Worm (Caenorhabditis elegans): Measurements from ENCODE around the gene dylt-2.

The dylt-2 gene

ce11 chrX:8932387-8932786, 7.6 kb downstream of the dylt-2 start:
- no peak for TF ChIP-seq ztf-23 (GFP tag; IDR thresholded peaks at IDR 0.05)
- no peak for TF ChIP-seq T22C8.4 (GFP tag; IDR thresholded peaks at IDR 0.05)
- TF ChIP-seq cog-1 (tag; optimal IDR thresholded peaks at IDR 0.05): no peak
- no peak for TF ChIP-seq med-1 (GFP tag; optimal IDR thresholded peaks at IDR 0.05; ENCODE audit: insufficient read depth)
- TF ChIP-seq ref-1 (GFP tag; conservative IDR thresholded peaks at IDR 0.05): no peak
- TF ChIP-seq tab-1 (GFP tag; IDR thresholded peaks at IDR 0.05): no peak
- no peak for TF ChIP-seq flt-1 (GFP tag; IDR thresholded peaks at IDR 0.05)
- TF ChIP-seq klf-2 (GFP tag; conservative IDR thresholded peaks at IDR 0.05): no peak
- no peak for TF ChIP-seq ztf-29 (GFP tag; IDR thresholded peaks at IDR 0.05)

- TF ChIP-seq ztf-23 (GFP tag; IDR thresholded peaks at IDR 0.05) (no peak), klf-2 (GFP tag; conservative IDR thresholded peaks at IDR 0.05) (no peak), cog-1 (tag; optimal IDR thresholded peaks at IDR 0.05) (no peak), med-1 (GFP tag; optimal IDR thresholded peaks at IDR 0.05; ENCODE audit: insufficient read depth) (no peak), T22C8.4 (GFP tag; IDR thresholded peaks at IDR 0.05) (no peak), flt-1 (GFP tag; IDR thresholded peaks at IDR 0.05) (no peak), ref-1 (GFP tag; conservative IDR thresholded peaks at IDR 0.05) (no peak), ztf-29 (GFP tag; IDR thresholded peaks at IDR 0.05) (no peak), tab-1 (GFP tag; IDR thresholded peaks at IDR 0.05) (no peak)
Observed at ce11 chrX:8931647-8932046, 8.3 kb downstream of the dylt-2 start.

- TF ChIP-seq ztf-29 (GFP tag; IDR thresholded peaks at IDR 0.05): no peak
- TF ChIP-seq ztf-23 (GFP tag; IDR thresholded peaks at IDR 0.05): no peak
- no peak for TF ChIP-seq ref-1 (GFP tag; conservative IDR thresholded peaks at IDR 0.05)
- no peak for TF ChIP-seq klf-2 (GFP tag; conservative IDR thresholded peaks at IDR 0.05)
- no peak for TF ChIP-seq T22C8.4 (GFP tag; IDR thresholded peaks at IDR 0.05)
- TF ChIP-seq cog-1 (tag; optimal IDR thresholded peaks at IDR 0.05): no peak
- no peak for TF ChIP-seq flt-1 (GFP tag; IDR thresholded peaks at IDR 0.05)
- TF ChIP-seq med-1 (GFP tag; optimal IDR thresholded peaks at IDR 0.05; ENCODE audit: insufficient read depth): no peak
- no peak for TF ChIP-seq tab-1 (GFP tag; IDR thresholded peaks at IDR 0.05)
Observed at ce11 chrX:8930879-8931278, 9.1 kb downstream of the dylt-2 start, which contains the start of gene acs-22. acs-22 (plus strand) TSS chrX:8931179.

ce11 chrX:8929688-8930087, 10.3 kb downstream of the dylt-2 start:
- TF ChIP-seq klf-2 (GFP tag; conservative IDR thresholded peaks at IDR 0.05) (no peak), tab-1 (GFP tag; IDR thresholded peaks at IDR 0.05) (no peak), ztf-29 (GFP tag; IDR thresholded peaks at IDR 0.05) (no peak), ref-1 (GFP tag; conservative IDR thresholded peaks at IDR 0.05) (no peak), ztf-23 (GFP tag; IDR thresholded peaks at IDR 0.05) (no peak), T22C8.4 (GFP tag; IDR thresholded peaks at IDR 0.05) (no peak), flt-1 (GFP tag; IDR thresholded peaks at IDR 0.05) (no peak), med-1 (GFP tag; optimal IDR thresholded peaks at IDR 0.05; ENCODE audit: insufficient read depth) (no peak), cog-1 (tag; optimal IDR thresholded peaks at IDR 0.05) (no peak)

- no peak for TF ChIP-seq ztf-29 (GFP tag; IDR thresholded peaks at IDR 0.05)
- TF ChIP-seq flt-1 (GFP tag; IDR thresholded peaks at IDR 0.05): no peak
- TF ChIP-seq klf-2 (GFP tag; conservative IDR thresholded peaks at IDR 0.05): no peak
- TF ChIP-seq ref-1 (GFP tag; conservative IDR thresholded peaks at IDR 0.05): no peak
- TF ChIP-seq med-1 (GFP tag; optimal IDR thresholded peaks at IDR 0.05; ENCODE audit: insufficient read depth): no peak
- no peak for TF ChIP-seq tab-1 (GFP tag; IDR thresholded peaks at IDR 0.05)
- TF ChIP-seq cog-1 (tag; optimal IDR thresholded peaks at IDR 0.05): no peak
- TF ChIP-seq ztf-23 (GFP tag; IDR thresholded peaks at IDR 0.05): no peak
- TF ChIP-seq T22C8.4 (GFP tag; IDR thresholded peaks at IDR 0.05): no peak
Observed at ce11 chrX:8926865-8927264, 13.1 kb downstream of the dylt-2 start.

ce11 chrX:8926341-8926740, 13.6 kb downstream of the dylt-2 start:
- TF ChIP-seq tab-1 (GFP tag; IDR thresholded peaks at IDR 0.05) (no peak), ztf-29 (GFP tag; IDR thresholded peaks at IDR 0.05) (no peak), med-1 (GFP tag; optimal IDR thresholded peaks at IDR 0.05; ENCODE audit: insufficient read depth) (no peak), klf-2 (GFP tag; conservative IDR thresholded peaks at IDR 0.05) (no peak), flt-1 (GFP tag; IDR thresholded peaks at IDR 0.05) (no peak)

ce11 chrX:8925443-8925842, 14.5 kb downstream of the dylt-2 start:
- TF ChIP-seq med-1 (GFP tag; optimal IDR thresholded peaks at IDR 0.05; ENCODE audit: insufficient read depth) (no peak), T22C8.4 (GFP tag; IDR thresholded peaks at IDR 0.05) (no peak), ztf-29 (GFP tag; IDR thresholded peaks at IDR 0.05) (no peak), tab-1 (GFP tag; IDR thresholded peaks at IDR 0.05) (no peak; the same call in 1 of the 2 replicates), flt-1 (GFP tag; IDR thresholded peaks at IDR 0.05) (peak; percentile 79), klf-2 (GFP tag; conservative IDR thresholded peaks at IDR 0.05) (peak; percentile 65; the same call in 1 of the 2 replicates), cog-1 (tag; optimal IDR thresholded peaks at IDR 0.05) (no peak), ref-1 (GFP tag; conservative IDR thresholded peaks at IDR 0.05) (peak; percentile 55), ztf-23 (GFP tag; IDR thresholded peaks at IDR 0.05) (no peak)

ce11 chrX:8921221-8921620, 18.7 kb downstream of the dylt-2 start:
- TF ChIP-seq ztf-29 (GFP tag; IDR thresholded peaks at IDR 0.05) (no peak), tab-1 (GFP tag; IDR thresholded peaks at IDR 0.05) (no peak), klf-2 (GFP tag; conservative IDR thresholded peaks at IDR 0.05) (no peak), cog-1 (tag; optimal IDR thresholded peaks at IDR 0.05) (no peak), flt-1 (GFP tag; IDR thresholded peaks at IDR 0.05) (no peak), T22C8.4 (GFP tag; IDR thresholded peaks at IDR 0.05) (no peak), ref-1 (GFP tag; conservative IDR thresholded peaks at IDR 0.05) (no peak), ztf-23 (GFP tag; IDR thresholded peaks at IDR 0.05) (no peak), med-1 (GFP tag; optimal IDR thresholded peaks at IDR 0.05; ENCODE audit: insufficient read depth) (no peak)

- TF ChIP-seq cog-1 (tag; optimal IDR thresholded peaks at IDR 0.05) (no peak), ref-1 (GFP tag; conservative IDR thresholded peaks at IDR 0.05) (no peak), klf-2 (GFP tag; conservative IDR thresholded peaks at IDR 0.05) (no peak), tab-1 (GFP tag; IDR thresholded peaks at IDR 0.05) (no peak), flt-1 (GFP tag; IDR thresholded peaks at IDR 0.05) (no peak), T22C8.4 (GFP tag; IDR thresholded peaks at IDR 0.05) (no peak), med-1 (GFP tag; optimal IDR thresholded peaks at IDR 0.05; ENCODE audit: insufficient read depth) (no peak), ztf-23 (GFP tag; IDR thresholded peaks at IDR 0.05) (no peak), ztf-29 (GFP tag; IDR thresholded peaks at IDR 0.05) (no peak)
Observed at ce11 chrX:8919323-8919722, 20.6 kb downstream of the dylt-2 start, which contains the start of gene nlp-14. nlp-14 (minus strand) TSS chrX:8919423.

ce11 chrX:8918792-8919191, 21.2 kb downstream of the dylt-2 start:
- TF ChIP-seq ztf-29 (GFP tag; IDR thresholded peaks at IDR 0.05) (no peak), T22C8.4 (GFP tag; IDR thresholded peaks at IDR 0.05) (no peak), cog-1 (tag; optimal IDR thresholded peaks at IDR 0.05) (no peak), ref-1 (GFP tag; conservative IDR thresholded peaks at IDR 0.05) (no peak), med-1 (GFP tag; optimal IDR thresholded peaks at IDR 0.05; ENCODE audit: insufficient read depth) (no peak), klf-2 (GFP tag; conservative IDR thresholded peaks at IDR 0.05) (no peak), flt-1 (GFP tag; IDR thresholded peaks at IDR 0.05) (no peak), ztf-23 (GFP tag; IDR thresholded peaks at IDR 0.05) (no peak), tab-1 (GFP tag; IDR thresholded peaks at IDR 0.05) (no peak)
